Worm (Caenorhabditis elegans) whole organism, early embryonic: ENCODE data around the gene C53D6.7.

Experiments
- B0310.2 ChIP-seq: sonication (generic microtip); optimal IDR thresholded peaks from 2 replicates; lab custom pipeline; 2016; ENCODE audit warnings: mild to moderate bottlenecking, missing genetic modification characterization, missing compliant biosample characterization
- F13C5.2 ChIP-seq: sonication (generic microtip); optimal IDR thresholded peaks from 2 replicates; lab custom pipeline; 2017; ENCODE audit warnings: mild to moderate bottlenecking, missing genetic modification characterization, inconsistent platforms, missing compliant biosample characterization
- aly-1 ChIP-seq: sonication (generic microtip); optimal IDR thresholded peaks from 2 replicates; lab custom pipeline; 2016; ENCODE audit warnings: missing genetic modification characterization, missing compliant biosample characterization
- ama-1 ChIP-seq: fragments of 150-350 bp; optimal IDR thresholded peaks from 2 replicates; lab custom pipeline; 2014
- ceh-13 ChIP-seq: fragments of 200-800 bp; sonication (Bioruptor generic); optimal IDR thresholded peaks from 2 replicates; lab custom pipeline; 2018; ENCODE audit warnings: mild to moderate bottlenecking, missing genetic modification characterization, missing compliant biosample characterization
- ceh-36 ChIP-seq: sonication (generic microtip); optimal IDR thresholded peaks from 2 replicates; lab custom pipeline; 2016; ENCODE audit warnings: missing genetic modification characterization, inconsistent platforms, missing compliant biosample characterization
- ets-7 ChIP-seq: sonication (generic microtip); optimal IDR thresholded peaks from 2 replicates; lab custom pipeline; 2016; ENCODE audit warnings: missing genotype, missing genetic modification characterization, missing compliant biosample characterization
- flt-1 ChIP-seq: fragments of 200-800 bp; sonication (Bioruptor generic); IDR thresholded peaks from 2 replicates; pipeline ENCODE4 v1.3.6; 2022; ENCODE audit warnings: missing genetic modification characterization, missing compliant biosample characterization
- hmbx-1 ChIP-seq: sonication (generic microtip); optimal IDR thresholded peaks from 2 replicates; lab custom pipeline; 2016; ENCODE audit warnings: mild to moderate bottlenecking, missing genetic modification characterization, missing compliant biosample characterization
- hmg-4 ChIP-seq: fragments of 200-800 bp; sonication (Bioruptor generic); optimal IDR thresholded peaks from 2 replicates; lab custom pipeline; 2018; ENCODE audit warnings: mild to moderate bottlenecking, missing genetic modification characterization, missing compliant biosample characterization
- hnd-1 ChIP-seq: sonication (generic microtip); optimal IDR thresholded peaks from 2 replicates; lab custom pipeline; 2016; ENCODE audit warnings: missing genetic modification characterization, missing compliant biosample characterization
- pes-1 ChIP-seq: fragments of 200-800 bp; sonication (Bioruptor generic); IDR thresholded peaks from 2 replicates; pipeline ENCODE4 v1.3.6; 2022; ENCODE audit warnings: missing genetic modification reagents, missing genetic modification characterization, missing compliant biosample characterization
- scrt-1 ChIP-seq: fragments of 200-800 bp; sonication (Bioruptor generic); IDR thresholded peaks from 2 replicates; pipeline ENCODE4 v1.3.6; 2022; ENCODE audit warnings: missing genetic modification characterization, missing compliant biosample characterization
- sea-1 ChIP-seq: fragments of 200-800 bp; sonication (Bioruptor generic); conservative IDR thresholded peaks from 2 replicates; pipeline ENCODE4 v1.3.6; 2022; ENCODE audit warnings: missing genetic modification characterization, missing compliant biosample characterization
- tbx-11 ChIP-seq: fragments of 200-800 bp; sonication (Bioruptor generic); IDR thresholded peaks from 2 replicates; pipeline ENCODE4 v1.3.6; 2022; ENCODE audit warnings: missing genetic modification characterization, missing compliant biosample characterization
- tbx-37 ChIP-seq: fragments of 200-800 bp; sonication (Bioruptor generic); conservative IDR thresholded peaks from 2 replicates; pipeline ENCODE4 v1.3.6; 2022; ENCODE audit warnings: missing genetic modification reagents, missing genetic modification characterization, missing compliant biosample characterization
- tra-4 ChIP-seq: sonication (generic microtip); optimal IDR thresholded peaks from 2 replicates; lab custom pipeline; 2017; ENCODE audit warnings: missing genetic modification characterization, missing compliant biosample characterization

C53D6.7 gene

ce11 chrIV:9067277-9068197, 30.6 kb upstream of the C53D6.7 start:
- 0 out of 2 replicates have a peak, but pooled peaks have one; percentile 8 for TF ChIP-seq pes-1 (GFP tag; lab: Robert Waterston, UW)

ce11 chrIV:9063518-9063917, 26.6 kb upstream of the C53D6.7 start:
- TF ChIP-seq tbx-37 (GFP tag; lab: Robert Waterston, UW) (no peak), F13C5.2 (tag; lab: Kevin White, UChicago) (no peak), B0310.2 (tag; lab: Kevin White, UChicago) (no peak), ets-7 (tag; lab: Kevin White, UChicago) (no peak), ceh-36 (no peak), tbx-11 (GFP tag; lab: Robert Waterston, UW) (no peak), hmbx-1 (tag; lab: Kevin White, UChicago) (no peak), flt-1 (no peak), aly-1 (no peak), scrt-1 (GFP tag; lab: Robert Waterston, UW) (no peak), sea-1 (no peak), hnd-1 (tag; lab: Kevin White, UChicago) (no peak), pes-1 (GFP tag; lab: Robert Waterston, UW) (no peak), ama-1 (no peak), ceh-13 (GFP tag; lab: Kevin White, UChicago) (no peak), hmg-4 (GFP tag; lab: Kevin White, UChicago) (no peak), tra-4 (tag; lab: Kevin White, UChicago) (no peak)

- no peak for TF ChIP-seq ceh-13 (GFP tag; lab: Kevin White, UChicago)
- TF ChIP-seq sea-1, result no peak
- TF ChIP-seq tbx-37 (GFP tag; lab: Robert Waterston, UW), result no peak
Observed at ce11 chrIV:9053403-9053802, 16.4 kb upstream of the C53D6.7 start.

- no peak for TF ChIP-seq hnd-1 (tag; lab: Kevin White, UChicago)
- no peak for TF ChIP-seq scrt-1 (GFP tag; lab: Robert Waterston, UW)
- no peak for TF ChIP-seq flt-1
- TF ChIP-seq tra-4 (tag; lab: Kevin White, UChicago), result no peak
- TF ChIP-seq F13C5.2 (tag; lab: Kevin White, UChicago), result no peak
- TF ChIP-seq ama-1, result no peak
- no peak for TF ChIP-seq ets-7 (tag; lab: Kevin White, UChicago)
- TF ChIP-seq tbx-37 (GFP tag; lab: Robert Waterston, UW), result no peak
- TF ChIP-seq pes-1 (GFP tag; lab: Robert Waterston, UW), result no peak
- TF ChIP-seq hmg-4 (GFP tag; lab: Kevin White, UChicago), result no peak
- no peak for TF ChIP-seq ceh-13 (GFP tag; lab: Kevin White, UChicago)
Observed at ce11 chrIV:9051510-9052175, 14.7 kb upstream of the C53D6.7 start.

ce11 chrIV:9051036-9051435, 14.1 kb upstream of the C53D6.7 start:
- no peak for TF ChIP-seq ets-7 (tag; lab: Kevin White, UChicago)
- no peak for TF ChIP-seq hmg-4 (GFP tag; lab: Kevin White, UChicago)
- TF ChIP-seq aly-1, result no peak
- TF ChIP-seq ceh-36, result no peak
- no peak for TF ChIP-seq tra-4 (tag; lab: Kevin White, UChicago)
- TF ChIP-seq hmbx-1 (tag; lab: Kevin White, UChicago), result no peak
- TF ChIP-seq B0310.2 (tag; lab: Kevin White, UChicago), result no peak
- TF ChIP-seq hnd-1 (tag; lab: Kevin White, UChicago), result no peak
- TF ChIP-seq sea-1, result no peak
- no peak for TF ChIP-seq ceh-13 (GFP tag; lab: Kevin White, UChicago)
- no peak for TF ChIP-seq flt-1
- no peak for TF ChIP-seq pes-1 (GFP tag; lab: Robert Waterston, UW)

- TF ChIP-seq ets-7 (tag; lab: Kevin White, UChicago) (peak; percentile 45), hmbx-1 (tag; lab: Kevin White, UChicago) (peak; percentile 5)
Observed at ce11 chrIV:9048096-9048495, 11.1 kb upstream of the C53D6.7 start.

ce11 chrIV:9045252-9045651, 8.3 kb upstream of the C53D6.7 start, which contains the start of gene Y73F4A.1:
Gene Y73F4A.1, minus strand, starts transcription at chrIV:9045352.
- no peak for TF ChIP-seq hnd-1 (tag; lab: Kevin White, UChicago)
- TF ChIP-seq F13C5.2 (tag; lab: Kevin White, UChicago), result no peak
- no peak for TF ChIP-seq ets-7 (tag; lab: Kevin White, UChicago)
- TF ChIP-seq pes-1 (GFP tag; lab: Robert Waterston, UW), result no peak
- no peak for TF ChIP-seq B0310.2 (tag; lab: Kevin White, UChicago)
- no peak for TF ChIP-seq sea-1
- TF ChIP-seq scrt-1 (GFP tag; lab: Robert Waterston, UW), result no peak
- no peak for TF ChIP-seq tbx-37 (GFP tag; lab: Robert Waterston, UW)
- TF ChIP-seq ama-1, result no peak
- no peak for TF ChIP-seq hmg-4 (GFP tag; lab: Kevin White, UChicago)
- no peak for TF ChIP-seq tbx-11 (GFP tag; lab: Robert Waterston, UW)
- no peak for TF ChIP-seq hmbx-1 (tag; lab: Kevin White, UChicago)
